Fruit fly (Drosophila melanogaster): ENCODE results near the gene eyg.
A peak's percentile ranks its signal among the peaks of the same experiment; 100 is the strongest.

The eyg gene

DNA sequence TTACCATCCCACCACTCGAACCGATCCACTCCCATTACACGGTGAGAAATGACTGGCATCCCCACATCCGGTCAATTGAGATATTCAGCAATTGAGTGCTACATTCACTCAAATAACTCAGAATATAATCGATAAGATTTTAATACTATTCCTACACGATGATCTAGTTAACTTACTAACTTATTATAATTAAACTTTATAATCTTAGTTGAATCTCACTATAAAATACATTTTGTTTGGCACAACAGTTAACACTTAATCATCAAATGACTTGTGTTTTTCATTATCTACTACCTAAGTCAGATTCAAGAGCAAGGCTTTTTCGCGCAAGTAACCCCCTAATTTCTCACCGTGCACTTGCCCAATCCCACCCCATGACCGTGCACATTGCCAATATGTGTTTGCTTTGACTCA lies 27.5 kb upstream of the eyg start (continued):
- peak; percentile 3 for TF ChIP-seq CG7786 (GFP tag; optimal IDR thresholded peaks at IDR 0.05)
- peak; percentile 44 for TF ChIP-seq Blimp-1 (GFP tag; optimal IDR thresholded peaks at IDR 0.05)
- TF ChIP-seq gcm (GFP tag; optimal IDR thresholded peaks at IDR 0.05) = no peak
- no peak for TF ChIP-seq toy (GFP tag; IDR thresholded peaks at IDR 0.05)
- peak; percentile 68 for TF ChIP-seq CG18262 (tag; optimal IDR thresholded peaks at IDR 0.05)
- no peak for TF ChIP-seq C15 (GFP tag; IDR thresholded peaks at IDR 0.05)
- TF ChIP-seq odd (GFP tag; optimal IDR thresholded peaks at IDR 0.05) = peak; percentile 34
- TF ChIP-seq slbo (GFP tag; IDR thresholded peaks at IDR 0.05) = 0 out of 2 replicates have a peak, but pooled peaks have one; percentile 19
- TF ChIP-seq HLH4C (GFP tag; IDR thresholded peaks at IDR 0.05; ENCODE audit: partially characterized antibody) = no peak
- TF ChIP-seq stwl (tag; optimal IDR thresholded peaks at IDR 0.05) = no peak
- peak; percentile 63 for TF ChIP-seq CG30403 (GFP tag; optimal IDR thresholded peaks at IDR 0.05)
- no peak for TF ChIP-seq her (GFP tag; optimal IDR thresholded peaks at IDR 0.05)
- peak; percentile 53 for TF ChIP-seq lilli (GFP tag; optimal IDR thresholded peaks at IDR 0.05)
- no peak for TF ChIP-seq CG8281 (tag; optimal IDR thresholded peaks at IDR 0.05)
- peak; percentile 51 for TF ChIP-seq Sox100B (GFP tag; optimal IDR thresholded peaks at IDR 0.05)
- TF ChIP-seq ewg (GFP tag; optimal IDR thresholded peaks at IDR 0.05) = no peak
- peak; percentile 60 for TF ChIP-seq corto (GFP tag; optimal IDR thresholded peaks at IDR 0.05)
- no peak for TF ChIP-seq CG7745 (tag; optimal IDR thresholded peaks at IDR 0.05)
- TF ChIP-seq kah (GFP tag; optimal IDR thresholded peaks at IDR 0.05) = no peak
- TF ChIP-seq ttk (GFP tag; IDR thresholded peaks at IDR 0.05) = no peak
- peak; percentile 34 for TF ChIP-seq Usf (GFP tag; optimal IDR thresholded peaks at IDR 0.05)
- no peak for TF ChIP-seq Rx (GFP tag; IDR thresholded peaks at IDR 0.05)
- TF ChIP-seq CG14710 (tag; optimal IDR thresholded peaks at IDR 0.05) = peak; percentile 24
- TF ChIP-seq CG1603 (tag; optimal IDR thresholded peaks at IDR 0.05) = peak; percentile 18
- no peak for TF ChIP-seq HLHmδ (GFP tag; optimal IDR thresholded peaks at IDR 0.05)
- no peak for TF ChIP-seq Poxn (GFP tag; IDR thresholded peaks at IDR 0.05)
- no peak for TF ChIP-seq CG4360 (GFP tag; IDR thresholded peaks at IDR 0.05)
- peak; percentile 56 for TF ChIP-seq Med (GFP tag)
- peak; percentile 25 for TF ChIP-seq CG30431 (GFP tag; optimal IDR thresholded peaks at IDR 0.05)
- no peak for TF ChIP-seq pzg (GFP tag; optimal IDR thresholded peaks at IDR 0.05)
- TF ChIP-seq maf-S (GFP tag; optimal IDR thresholded peaks at IDR 0.05) = no peak
- no peak for TF ChIP-seq Trl (optimal IDR thresholded peaks at IDR 0.05)
- no peak for TF ChIP-seq Trl (GFP tag; optimal IDR thresholded peaks at IDR 0.05)
- no peak for TF ChIP-seq CG4730 (GFP tag; IDR thresholded peaks at IDR 0.05)
- TF ChIP-seq CG31224 (GFP tag; IDR thresholded peaks at IDR 0.05) = no peak
- 0 out of 3 replicates have a peak, but pooled peaks have one; percentile 27 for TF ChIP-seq CG11695 (GFP tag; IDR thresholded peaks at IDR 0.05)
- TF ChIP-seq Pdp1 (GFP tag; optimal IDR thresholded peaks at IDR 0.05) = peak in 1 of 2 experiments; percentile 9
- 0 out of 2 replicates have a peak, but pooled peaks have one; percentile 15 for TF ChIP-seq CG9215 (GFP tag; IDR thresholded peaks at IDR 0.05)
- peak; percentile 24 for TF ChIP-seq ATbp (GFP tag; optimal IDR thresholded peaks at IDR 0.05)
- no peak for TF ChIP-seq Scr (GFP tag; IDR thresholded peaks at IDR 0.05; ENCODE audit: partially characterized antibody)
- no peak for TF ChIP-seq CG4707 (GFP tag; optimal IDR thresholded peaks at IDR 0.05)
- no peak for TF ChIP-seq ap (GFP tag; IDR thresholded peaks at IDR 0.05)
- TF ChIP-seq CG5245 (GFP tag; optimal IDR thresholded peaks at IDR 0.05) = no peak
- peak; percentile 27 for TF ChIP-seq CG5180 (GFP tag; optimal IDR thresholded peaks at IDR 0.05)
- TF ChIP-seq CG12769 (tag; optimal IDR thresholded peaks at IDR 0.05) = peak; percentile 27
- TF ChIP-seq fd96Cb (tag; optimal IDR thresholded peaks at IDR 0.05) = peak; percentile 36
- no peak for TF ChIP-seq YL-1 (GFP tag; optimal IDR thresholded peaks at IDR 0.05)
- TF ChIP-seq dati (GFP tag; IDR thresholded peaks at IDR 0.05) = no peak
- no peak for TF ChIP-seq bigmax (GFP tag; optimal IDR thresholded peaks at IDR 0.05)
- no peak for TF ChIP-seq chm (GFP tag; IDR thresholded peaks at IDR 0.05)
- TF ChIP-seq CG10267 (tag; optimal IDR thresholded peaks at IDR 0.05) = peak; percentile 36
